Worm (Caenorhabditis elegans): ENCODE results near the gene T20B12.3.
A peak's percentile ranks its signal among the peaks of the same experiment; 100 is the strongest.

Gene T20B12.3

DNA sequence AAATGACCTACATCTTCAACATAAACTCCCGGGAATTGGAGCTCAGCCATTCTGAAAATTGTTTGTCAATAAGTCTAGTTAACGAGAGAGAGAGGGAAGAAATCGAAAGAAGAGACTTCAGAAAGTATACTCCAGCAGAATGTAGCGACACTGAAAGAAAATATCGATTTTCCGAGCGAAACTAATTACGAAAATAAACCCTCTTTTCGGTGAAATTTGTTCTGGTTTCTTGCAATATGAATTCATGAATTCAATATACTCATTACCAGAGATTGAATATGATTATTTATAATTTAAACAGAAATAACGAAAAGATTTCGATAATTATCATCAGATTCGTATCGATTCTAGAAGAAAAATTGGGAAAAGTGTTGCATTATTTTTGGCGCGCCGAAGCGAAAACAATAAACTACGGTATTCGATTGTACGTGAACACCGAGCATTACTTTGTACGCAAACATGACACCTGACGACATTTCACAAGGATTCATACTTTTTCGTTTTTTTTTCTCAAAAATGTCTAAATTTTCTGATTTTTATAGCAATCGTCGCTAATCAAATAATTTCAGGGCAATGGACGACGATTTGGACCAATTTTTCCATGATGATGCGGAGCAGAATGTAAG is at the start of gene T20B12.3, which contains the start of gene hmg-4:
TSS of gene T20B12.3 (plus strand) at position 570 of the 626 bp plus-strand sequence.
TSS of gene hmg-4 (minus strand) at position 51 of the 626 bp plus-strand sequence.
- TF ChIP-seq F13C5.2 (tag; optimal IDR thresholded peaks at IDR 0.05) (peak; percentile 18), ceh-36 (tag; optimal IDR thresholded peaks at IDR 0.05) (no peak)

DNA sequence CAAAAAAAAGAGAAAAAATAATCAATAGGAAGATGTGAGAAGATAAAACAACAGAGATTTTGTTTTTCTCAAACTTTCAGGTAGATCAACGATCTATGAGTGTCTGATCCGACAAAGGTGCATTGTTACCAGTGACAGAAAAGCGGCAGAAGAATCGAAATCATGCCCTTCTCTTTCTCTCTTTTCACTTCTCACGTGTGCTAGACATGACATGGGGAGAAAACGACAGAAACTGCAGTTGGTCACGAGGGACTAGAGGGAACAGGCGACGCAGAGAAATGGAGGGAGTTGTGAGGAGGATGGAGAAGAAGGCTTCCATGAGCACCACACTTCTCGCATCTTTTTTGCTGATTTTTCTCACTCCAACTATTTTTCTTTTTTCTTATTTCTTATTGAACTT is 46.7 kb upstream of the T20B12.3 start, which contains the start of gene F56C9.10:
TSS of gene F56C9.10 (minus strand) at position 97 of the 400 bp plus-strand sequence.
- TF ChIP-seq tbx-11 (GFP tag; IDR thresholded peaks at IDR 0.05) (no peak), hmg-4 (GFP tag; optimal IDR thresholded peaks at IDR 0.05) (peak; percentile 40), F13C5.2 (tag; optimal IDR thresholded peaks at IDR 0.05) (peak; percentile 25)

DNA sequence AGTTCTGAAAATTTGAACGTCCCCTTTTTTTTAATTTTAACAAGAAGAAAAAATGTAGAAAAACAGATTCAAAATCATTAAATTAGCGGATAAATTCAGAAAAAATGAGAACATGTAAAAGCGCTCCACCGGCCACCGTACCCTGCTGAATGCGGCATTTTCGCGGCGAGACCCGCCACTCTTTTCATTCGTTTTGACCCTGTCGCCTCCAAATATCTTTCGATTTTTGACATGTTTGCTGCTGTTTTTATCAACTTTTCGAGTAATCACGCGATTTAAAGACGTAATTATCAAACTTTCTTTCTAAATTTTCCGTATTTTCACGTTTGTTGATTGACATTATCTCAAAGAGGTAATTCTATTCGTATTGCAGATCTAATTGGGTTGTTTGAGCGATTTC is 45.7 kb upstream of the T20B12.3 start, which contains the start of gene gsp-2:
TSS of gene gsp-2 (plus strand) at position 374 of the 400 bp plus-strand sequence.
- peak; percentile 10 for TF ChIP-seq hmg-4 (GFP tag; optimal IDR thresholded peaks at IDR 0.05)
- TF ChIP-seq pes-1 (GFP tag; IDR thresholded peaks at IDR 0.05): no peak

DNA sequence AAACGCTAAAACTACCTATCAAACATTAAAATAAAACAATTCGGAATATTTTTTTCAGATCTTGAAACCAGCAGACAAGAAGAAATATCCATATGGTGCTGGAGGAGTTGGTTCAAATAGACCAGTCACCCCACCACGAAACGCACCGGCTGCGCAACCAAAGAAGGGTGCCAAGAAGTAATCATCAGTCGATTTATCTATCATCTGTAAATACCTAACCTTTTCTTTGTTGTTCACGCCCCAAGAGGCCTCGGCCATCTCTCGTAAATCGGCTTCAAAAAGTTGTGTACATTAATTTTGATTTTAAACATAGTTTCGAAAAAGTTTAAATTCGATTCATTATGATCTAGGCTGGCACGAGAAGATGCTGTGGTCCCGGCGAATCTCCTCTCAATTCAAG is 43.9 kb upstream of the T20B12.3 start:
- 0 out of 2 replicates have a peak, but pooled peaks have one; percentile 10 for TF ChIP-seq tbx-11 (GFP tag; IDR thresholded peaks at IDR 0.05)
- TF ChIP-seq hmbx-1 (tag; optimal IDR thresholded peaks at IDR 0.05): no peak
- no peak for TF ChIP-seq flt-1 (GFP tag; IDR thresholded peaks at IDR 0.05)

DNA sequence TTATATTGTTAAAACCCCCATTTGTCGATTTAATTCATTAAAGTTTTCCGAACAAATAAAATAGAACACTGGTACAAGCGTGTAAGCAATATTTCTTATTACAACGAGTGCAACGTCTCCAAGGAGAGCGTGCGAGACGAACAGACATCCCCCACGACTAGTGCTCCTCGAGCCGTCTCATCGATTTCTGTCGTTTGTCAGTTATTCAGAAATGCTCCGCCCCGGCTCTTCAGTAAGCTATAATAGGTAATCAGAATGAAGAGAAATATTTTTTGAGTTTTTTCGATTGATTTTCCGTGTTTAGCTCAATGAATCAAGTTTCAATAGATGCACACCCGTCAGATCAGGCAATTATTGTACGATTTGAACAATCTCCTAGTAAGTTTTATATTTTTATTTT is 43.2 kb upstream of the T20B12.3 start, which contains the start of gene kap-1:
TSS of gene kap-1 (plus strand) at position 143 of the 400 bp plus-strand sequence.
- TF ChIP-seq aly-1 (tag; optimal IDR thresholded peaks at IDR 0.05): no peak
- no peak for TF ChIP-seq tbx-37 (GFP tag; conservative IDR thresholded peaks at IDR 0.05)
- no peak for TF ChIP-seq ets-7 (tag; optimal IDR thresholded peaks at IDR 0.05)
- TF ChIP-seq ceh-13 (GFP tag; optimal IDR thresholded peaks at IDR 0.05): no peak
- no peak for TF ChIP-seq ama-1 (optimal IDR thresholded peaks at IDR 0.05)
- no peak for TF ChIP-seq hmg-4 (GFP tag; optimal IDR thresholded peaks at IDR 0.05)
- TF ChIP-seq scrt-1 (GFP tag; IDR thresholded peaks at IDR 0.05): no peak
- no peak for TF ChIP-seq sea-1 (GFP tag; conservative IDR thresholded peaks at IDR 0.05)
- no peak for TF ChIP-seq flt-1 (GFP tag; IDR thresholded peaks at IDR 0.05)

DNA sequence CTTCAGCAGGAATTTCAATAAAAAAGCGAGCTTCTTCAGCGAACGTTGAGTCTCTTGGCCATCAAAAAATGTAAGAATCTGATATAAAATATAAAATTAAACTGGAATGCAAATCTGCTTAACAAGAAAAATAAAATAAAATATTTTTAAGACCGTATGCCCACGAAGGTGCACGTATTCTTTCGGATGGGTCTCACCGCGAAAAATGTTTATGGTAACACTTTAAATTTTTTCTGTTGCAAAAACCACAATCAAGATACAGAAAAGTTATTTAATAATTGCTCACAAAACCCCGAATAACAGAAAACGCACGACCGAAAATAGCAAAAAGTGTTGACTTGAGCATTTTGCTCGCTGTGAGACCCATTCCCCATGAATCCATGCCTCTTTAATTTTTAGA is 42.8 kb upstream of the T20B12.3 start:
- TF ChIP-seq flt-1 (GFP tag; IDR thresholded peaks at IDR 0.05): no peak
- no peak for TF ChIP-seq hmbx-1 (tag; optimal IDR thresholded peaks at IDR 0.05)
- no peak for TF ChIP-seq tbx-11 (GFP tag; IDR thresholded peaks at IDR 0.05)
- no peak for TF ChIP-seq tra-4 (tag; optimal IDR thresholded peaks at IDR 0.05)
- no peak for TF ChIP-seq ets-7 (tag; optimal IDR thresholded peaks at IDR 0.05)
- TF ChIP-seq ceh-13 (GFP tag; optimal IDR thresholded peaks at IDR 0.05): no peak
- TF ChIP-seq ama-1 (optimal IDR thresholded peaks at IDR 0.05): no peak
- TF ChIP-seq pes-1 (GFP tag; IDR thresholded peaks at IDR 0.05): no peak
- no peak for TF ChIP-seq hnd-1 (tag; optimal IDR thresholded peaks at IDR 0.05)
- TF ChIP-seq scrt-1 (GFP tag; IDR thresholded peaks at IDR 0.05): no peak
- no peak for TF ChIP-seq tbx-37 (GFP tag; conservative IDR thresholded peaks at IDR 0.05)

DNA sequence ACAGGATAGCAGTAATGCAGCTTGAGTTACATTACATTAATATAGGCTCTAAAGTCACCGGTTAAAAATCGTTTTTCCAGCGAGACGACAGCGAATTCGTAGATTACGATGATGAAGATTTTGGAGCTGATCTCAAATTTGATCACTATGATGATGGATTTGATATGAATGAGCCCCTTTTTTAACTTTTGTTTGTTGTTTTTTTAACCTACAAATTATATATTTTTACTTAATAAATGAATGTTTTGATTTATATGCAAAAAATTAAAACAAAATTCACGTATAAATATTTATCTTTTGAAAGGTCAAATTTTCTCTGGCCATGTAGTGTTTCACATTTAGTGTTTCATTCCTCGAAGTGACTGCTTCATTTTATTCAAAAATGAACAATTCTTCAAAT is 38.5 kb upstream of the T20B12.3 start, which contains the start of gene F08F8.6:
TSS of gene F08F8.6 (plus strand) at position 301 of the 400 bp plus-strand sequence.
- TF ChIP-seq pes-1 (GFP tag; IDR thresholded peaks at IDR 0.05) (no peak), sea-1 (GFP tag; conservative IDR thresholded peaks at IDR 0.05) (no peak), hmbx-1 (tag; optimal IDR thresholded peaks at IDR 0.05) (no peak), hnd-1 (tag; optimal IDR thresholded peaks at IDR 0.05) (no peak), scrt-1 (GFP tag; IDR thresholded peaks at IDR 0.05) (no peak), hmg-4 (GFP tag; optimal IDR thresholded peaks at IDR 0.05) (no peak), ceh-36 (tag; optimal IDR thresholded peaks at IDR 0.05) (no peak), ama-1 (optimal IDR thresholded peaks at IDR 0.05) (no peak), ceh-13 (GFP tag; optimal IDR thresholded peaks at IDR 0.05) (no peak)

DNA sequence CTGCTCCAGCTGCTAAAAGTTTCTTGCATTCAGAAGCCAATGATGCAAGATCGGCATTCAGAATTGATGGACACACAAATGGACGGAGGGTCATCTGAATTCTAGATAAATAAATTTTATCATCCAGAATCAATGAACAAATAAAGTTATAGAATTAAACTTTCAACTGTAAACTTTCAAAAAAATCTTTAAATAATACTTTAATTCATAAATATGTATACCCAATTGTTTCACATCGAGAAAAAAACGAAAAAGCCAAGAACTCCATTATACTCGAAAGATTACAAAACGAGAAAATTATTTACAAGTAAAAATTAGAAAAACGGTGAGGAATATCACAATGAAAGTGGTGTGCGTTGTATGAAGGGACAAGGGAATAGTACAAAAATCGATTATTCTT is 34.9 kb upstream of the T20B12.3 start, which contains the start of gene F08F8.7:
TSS of gene F08F8.7 (minus strand) at position 101 of the 400 bp plus-strand sequence.
- TF ChIP-seq aly-1 (tag; optimal IDR thresholded peaks at IDR 0.05): no peak
- TF ChIP-seq pes-1 (GFP tag; IDR thresholded peaks at IDR 0.05): no peak
- TF ChIP-seq F13C5.2 (tag; optimal IDR thresholded peaks at IDR 0.05): no peak
- TF ChIP-seq tbx-37 (GFP tag; conservative IDR thresholded peaks at IDR 0.05): no peak
- no peak for TF ChIP-seq ceh-36 (tag; optimal IDR thresholded peaks at IDR 0.05)
- no peak for TF ChIP-seq ets-7 (tag; optimal IDR thresholded peaks at IDR 0.05)
- no peak for TF ChIP-seq tbx-11 (GFP tag; IDR thresholded peaks at IDR 0.05)
- TF ChIP-seq hmg-4 (GFP tag; optimal IDR thresholded peaks at IDR 0.05): no peak
- TF ChIP-seq sea-1 (GFP tag; conservative IDR thresholded peaks at IDR 0.05): no peak
- no peak for TF ChIP-seq ama-1 (optimal IDR thresholded peaks at IDR 0.05)
- no peak for TF ChIP-seq flt-1 (GFP tag; IDR thresholded peaks at IDR 0.05)
- no peak for TF ChIP-seq hmbx-1 (tag; optimal IDR thresholded peaks at IDR 0.05)
- no peak for TF ChIP-seq scrt-1 (GFP tag; IDR thresholded peaks at IDR 0.05)
- no peak for TF ChIP-seq ceh-13 (GFP tag; optimal IDR thresholded peaks at IDR 0.05)

DNA sequence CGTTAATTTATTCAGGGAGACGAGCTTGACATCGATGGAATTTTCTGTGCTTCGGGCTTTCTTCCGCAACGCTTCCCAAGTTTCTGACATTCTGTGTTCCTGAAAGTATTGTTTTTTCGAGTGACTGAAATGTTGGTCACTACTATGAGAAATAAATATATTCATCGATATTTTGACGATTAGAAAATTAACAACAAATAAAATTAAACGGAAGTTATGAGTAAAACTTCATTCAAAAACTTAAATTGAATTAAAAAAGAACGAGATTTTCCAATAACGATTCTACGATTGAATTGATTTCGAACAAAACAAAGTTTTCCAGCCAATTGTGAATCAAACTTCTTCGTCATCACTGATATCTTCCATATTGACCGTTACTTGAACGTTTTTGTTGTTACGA is 32.8 kb upstream of the T20B12.3 start, which contains the start of gene gos-28:
TSS of gene gos-28 (minus strand) at position 101 of the 400 bp plus-strand sequence.
- no peak for TF ChIP-seq tbx-11 (GFP tag; IDR thresholded peaks at IDR 0.05)
- no peak for TF ChIP-seq scrt-1 (GFP tag; IDR thresholded peaks at IDR 0.05)
- no peak for TF ChIP-seq hmbx-1 (tag; optimal IDR thresholded peaks at IDR 0.05)
- no peak for TF ChIP-seq sea-1 (GFP tag; conservative IDR thresholded peaks at IDR 0.05)
- TF ChIP-seq hmg-4 (GFP tag; optimal IDR thresholded peaks at IDR 0.05): no peak
- no peak for TF ChIP-seq pes-1 (GFP tag; IDR thresholded peaks at IDR 0.05)
- no peak for TF ChIP-seq tra-4 (tag; optimal IDR thresholded peaks at IDR 0.05)
- TF ChIP-seq hnd-1 (tag; optimal IDR thresholded peaks at IDR 0.05): no peak
- no peak for TF ChIP-seq aly-1 (tag; optimal IDR thresholded peaks at IDR 0.05)
- TF ChIP-seq ceh-36 (tag; optimal IDR thresholded peaks at IDR 0.05): no peak
- TF ChIP-seq B0310.2 (tag; optimal IDR thresholded peaks at IDR 0.05): no peak
- TF ChIP-seq ama-1 (optimal IDR thresholded peaks at IDR 0.05): no peak
- no peak for TF ChIP-seq ets-7 (tag; optimal IDR thresholded peaks at IDR 0.05)
